Worm (Caenorhabditis elegans): ENCODE results near the gene his-7.

Gene his-7

DNA sequence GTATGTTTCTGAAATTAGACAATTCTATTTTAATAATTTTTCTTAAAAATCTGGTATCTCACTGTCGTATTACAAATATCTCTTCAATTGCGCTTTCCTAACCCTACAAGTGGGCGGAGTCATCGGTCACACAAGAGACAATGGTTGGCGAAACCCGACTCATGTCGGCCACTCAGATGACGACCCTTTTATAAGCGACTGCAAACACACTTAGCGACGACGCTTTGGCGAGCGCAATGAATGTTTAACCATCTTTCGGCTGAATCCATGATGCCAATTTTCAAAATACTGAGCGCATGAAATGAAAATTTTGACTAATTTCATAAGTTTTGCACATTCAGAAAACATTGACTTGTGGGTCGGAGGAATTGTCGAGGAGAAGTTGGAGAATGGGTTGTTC, 32.8 kb upstream of the his-7 start (continued):
- TF ChIP-seq unc-42 (tag; optimal IDR thresholded peaks at IDR 0.05), result peak; percentile 89
- peak; percentile 89 for TF ChIP-seq nfya-1 (tag; optimal IDR thresholded peaks at IDR 0.05)
- TF ChIP-seq ceh-45 (GFP tag; IDR thresholded peaks at IDR 0.05), result peak; percentile 99
- TF ChIP-seq npax-4 (tag; optimal IDR thresholded peaks at IDR 0.05), result peak; percentile 98
- peak; percentile 99 for TF ChIP-seq F13H6.1 (tag; optimal IDR thresholded peaks at IDR 0.05)
- TF ChIP-seq eyg-1 (tag; optimal IDR thresholded peaks at IDR 0.05), result peak; percentile 98
- peak; percentile 99 for TF ChIP-seq dmd-4 (tag; optimal IDR thresholded peaks at IDR 0.05; ENCODE audit: borderline replicate concordance)
- peak; percentile 92 for TF ChIP-seq zip-5 (tag; optimal IDR thresholded peaks at IDR 0.05)
- peak; percentile 98 for TF ChIP-seq sox-2 (GFP tag; IDR thresholded peaks at IDR 0.05)
- peak; percentile 99 for TF ChIP-seq Y22D7AL.16 (tag; optimal IDR thresholded peaks at IDR 0.05)
- peak; percentile 98 for TF ChIP-seq dve-1 (tag; optimal IDR thresholded peaks at IDR 0.05)
- TF ChIP-seq ceh-14 (tag; optimal IDR thresholded peaks at IDR 0.05), result peak; percentile 99
- TF ChIP-seq fax-1 (tag; optimal IDR thresholded peaks at IDR 0.05), result peak; percentile 98
- peak; percentile 28 for TF ChIP-seq nhr-11 (tag; optimal IDR thresholded peaks at IDR 0.05)
- TF ChIP-seq ref-2 (tag; optimal IDR thresholded peaks at IDR 0.05), result peak; percentile 98
- peak; percentile 79 for TF ChIP-seq ceh-22 (tag; optimal IDR thresholded peaks at IDR 0.05)
- peak; percentile 98 for TF ChIP-seq lim-6 (tag; optimal IDR thresholded peaks at IDR 0.05)
- peak; percentile 77 for TF ChIP-seq hlh-30 (tag; optimal IDR thresholded peaks at IDR 0.05; ENCODE audit: insufficient read depth)
- TF ChIP-seq mec-3 (tag; optimal IDR thresholded peaks at IDR 0.05; ENCODE audit: borderline replicate concordance), result peak; percentile 99
- TF ChIP-seq sdc-2 (tag; optimal IDR thresholded peaks at IDR 0.05), result peak; percentile 93
- peak; percentile 99 for TF ChIP-seq syd-9 (tag; optimal IDR thresholded peaks at IDR 0.05)
- peak; percentile 99 for TF ChIP-seq unc-3 (GFP tag; conservative IDR thresholded peaks at IDR 0.05)
- peak; percentile 98 for TF ChIP-seq unc-3 (tag; optimal IDR thresholded peaks at IDR 0.05)
- peak; percentile 18 for TF ChIP-seq pax-1 (tag; optimal IDR thresholded peaks at IDR 0.05)
- TF ChIP-seq ceh-30 (tag; optimal IDR thresholded peaks at IDR 0.05), result peak; percentile 98
- TF ChIP-seq K09A11.1 (tag; optimal IDR thresholded peaks at IDR 0.05; ENCODE audit: insufficient read depth), result peak; percentile 95
- peak; percentile 98 for TF ChIP-seq ceh-34 (tag; optimal IDR thresholded peaks at IDR 0.05)
- TF ChIP-seq pqm-1 (tag; optimal IDR thresholded peaks at IDR 0.05), result peak; percentile 100
- TF ChIP-seq ceh-2 (tag; optimal IDR thresholded peaks at IDR 0.05), result peak; percentile 99
- peak; percentile 97 for TF ChIP-seq hlh-8 (tag; optimal IDR thresholded peaks at IDR 0.05)
- TF ChIP-seq pag-3 (tag; optimal IDR thresholded peaks at IDR 0.05; ENCODE audit: borderline replicate concordance), result peak; percentile 98
- TF ChIP-seq madf-2 (tag; optimal IDR thresholded peaks at IDR 0.05), result peak; percentile 99
- peak; percentile 97 for TF ChIP-seq ceh-31 (tag; optimal IDR thresholded peaks at IDR 0.05)
- peak; percentile 99 for TF ChIP-seq ceh-9 (tag; optimal IDR thresholded peaks at IDR 0.05)
- peak; percentile 95 for TF ChIP-seq fkh-10 (GFP tag; optimal IDR thresholded peaks at IDR 0.05)
- peak; percentile 98 for TF ChIP-seq che-1 (tag; optimal IDR thresholded peaks at IDR 0.05)
- TF ChIP-seq ceh-24 (tag; optimal IDR thresholded peaks at IDR 0.05), result peak; percentile 100
- TF ChIP-seq C08G9.2 (tag; optimal IDR thresholded peaks at IDR 0.05), result peak; percentile 96
- TF ChIP-seq hlh-13 (GFP tag; optimal IDR thresholded peaks at IDR 0.05), result peak; percentile 99
- TF ChIP-seq pha-2 (tag; optimal IDR thresholded peaks at IDR 0.05), result peak; percentile 96
- peak; percentile 83 for TF ChIP-seq odd-2 (tag; optimal IDR thresholded peaks at IDR 0.05)
- peak; percentile 96 for TF ChIP-seq lin-11 (tag; optimal IDR thresholded peaks at IDR 0.05)
- peak; percentile 96 for TF ChIP-seq elt-4 (tag; optimal IDR thresholded peaks at IDR 0.05)
- no peak for TF ChIP-seq ama-1 (optimal IDR thresholded peaks at IDR 0.05)
- TF ChIP-seq pat-9 (tag; optimal IDR thresholded peaks at IDR 0.05), result peak; percentile 99
- peak; percentile 99 for TF ChIP-seq unc-86 (tag; optimal IDR thresholded peaks at IDR 0.05)
- TF ChIP-seq nhr-232 (tag; optimal IDR thresholded peaks at IDR 0.05), result peak; percentile 97
- TF ChIP-seq ztf-16 (tag; optimal IDR thresholded peaks at IDR 0.05), result peak; percentile 99

All from whole organism, late embryonic.